Worm (Caenorhabditis elegans) whole organism, L2 larva: ENCODE data around the gene skn-1.

ENCODE experiments used
- dmd-4 ChIP-seq: sonication (generic microtip); optimal IDR thresholded peaks from 2 replicates; lab custom pipeline; 2017; ENCODE audit warnings: missing biosample characterization, missing genetic modification characterization
- skn-1 ChIP-seq: sonication (generic microtip); optimal IDR thresholded peaks from 2 replicates; lab custom pipeline; 2017; ENCODE audit warnings: missing biosample characterization, missing genetic modification characterization
- snpc-4 ChIP-seq: fragments of 150-350 bp; optimal IDR thresholded peaks from 2 replicates; lab custom pipeline; 2014; ENCODE audit warnings: missing biosample characterization, missing genetic modification characterization

DNA sequence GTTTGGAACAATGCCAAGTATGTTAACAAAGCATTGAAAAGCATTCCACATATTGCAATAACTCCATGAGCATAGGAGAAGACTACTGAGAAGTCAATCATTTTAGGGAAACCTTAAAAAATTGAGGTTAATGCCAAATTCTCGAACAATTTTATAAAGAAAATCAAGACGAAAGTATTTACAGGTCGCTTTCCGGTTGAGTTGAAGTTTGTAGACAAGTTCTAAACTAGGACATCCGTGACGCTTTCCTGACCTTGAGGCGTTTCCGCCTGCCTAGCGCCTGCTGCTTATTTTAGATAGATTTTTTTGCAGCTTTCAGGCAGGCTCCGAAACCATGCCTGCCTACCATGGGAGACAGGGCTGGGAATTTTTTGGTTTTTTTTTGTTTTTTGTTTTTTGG is 24.6 kb downstream of the skn-1 start, which contains the start of gene srd-13:
- TF ChIP-seq skn-1 (tag; lab: Kevin White, UChicago) (no peak), dmd-4 (tag; lab: Kevin White, UChicago) (no peak), snpc-4 (tag; lab: Kevin White, UChicago) (no peak)
